Fruit fly (Drosophila melanogaster) whole organism, wandering third instar larva: ENCODE measurements around the gene Chd64.

Source experiments
- CG32264 ChIP-seq: fragments of 200-800 bp; sonication (Bioruptor generic); optimal IDR thresholded peaks from 2 replicates; lab custom pipeline; 2016; ENCODE audit warnings: missing biosample characterization, missing genetic modification characterization
- CrebA ChIP-seq: fragments of 200-800 bp; sonication (Bioruptor generic); optimal IDR thresholded peaks from 2 replicates; lab custom pipeline; 2016; ENCODE audit warnings: missing biosample characterization, mild to moderate bottlenecking, missing genetic modification characterization, borderline replicate concordance
- Dfd ChIP-seq: fragments of >200 bp; optimal IDR thresholded peaks from 2 replicates; lab custom pipeline; 2017; ENCODE audit warnings: missing biosample characterization, missing genetic modification characterization
- Dif ChIP-seq: fragments of 200-275, 200-300 bp; sonication (Bioruptor generic); optimal IDR thresholded peaks from 2 replicates; lab custom pipeline; 2018; ENCODE audit warnings: missing biosample characterization, missing genetic modification characterization; ENCODE audit not compliant: partially characterized antibody
- GATAd ChIP-seq: sonication (Bioruptor generic); optimal IDR thresholded peaks from 2 replicates; lab custom pipeline; 2016; ENCODE audit warnings: missing biosample characterization, missing genetic modification characterization
- HLH106 ChIP-seq: fragments of 200-800 bp; optimal IDR thresholded peaks from 3 replicates; lab custom pipeline; 2019; ENCODE audit warnings: missing biosample characterization, mild to moderate bottlenecking, missing genetic modification characterization, moderate library complexity
- Hnf4 ChIP-seq: fragments of 200-800 bp; sonication (Bioruptor generic); optimal IDR thresholded peaks from 2 replicates; lab custom pipeline; 2016; ENCODE audit warnings: missing biosample characterization, mild to moderate bottlenecking, missing genetic modification characterization
- Hr83 ChIP-seq: fragments of 200-300 bp; sonication (Bioruptor generic); optimal IDR thresholded peaks from 2 replicates; lab custom pipeline; 2016; ENCODE audit warnings: missing biosample characterization, mild to moderate bottlenecking, missing genetic modification characterization, moderate library complexity; ENCODE audit not compliant: poor library complexity, severe bottlenecking
- Jra ChIP-seq: sonication (Bioruptor generic); optimal IDR thresholded peaks from 2 replicates; lab custom pipeline; 2016; ENCODE audit warnings: missing biosample characterization, missing genetic modification characterization
- Mio ChIP-seq: sonication (Bioruptor generic); optimal IDR thresholded peaks from 2 replicates; lab custom pipeline; 2016; ENCODE audit warnings: missing biosample characterization, missing genetic modification characterization
- N ChIP-seq: fragments of >200 bp; optimal IDR thresholded peaks from 2 replicates; lab custom pipeline; 2018; ENCODE audit warnings: missing biosample characterization, missing external identifiers, missing genetic modification characterization
- OdsH ChIP-seq: fragments of 200-800 bp; sonication (Bioruptor generic); optimal IDR thresholded peaks from 2 replicates; lab custom pipeline; 2016; ENCODE audit warnings: missing biosample characterization, mild to moderate bottlenecking, missing genetic modification characterization
- Rel ChIP-seq, 2 experiments: fragments of 200-800 bp; sonication (Bioruptor generic) in 1 of 2; optimal IDR thresholded peaks; 2 replicates in 1 of 2; 3 replicates in 1 of 2; lab custom pipeline; 2016 to 2019; ENCODE audit warnings: mild to moderate bottlenecking in 2 of 2, missing biosample characterization in 2 of 2, missing genetic modification characterization in 2 of 2, moderate library complexity in 1 of 2
- Sp1 ChIP-seq: fragments of 200-800 bp; sonication (Bioruptor generic); optimal IDR thresholded peaks from 3 replicates; lab custom pipeline; 2019; ENCODE audit warnings: missing biosample characterization, mild to moderate bottlenecking, missing genetic modification characterization, moderate library complexity
- Vsx2 ChIP-seq: fragments of 200-300, 225-300 bp; sonication (Bioruptor generic); optimal IDR thresholded peaks from 2 replicates; lab custom pipeline; 2018; ENCODE audit warnings: missing biosample characterization, missing genetic modification characterization; ENCODE audit not compliant: partially characterized antibody
- br ChIP-seq: fragments of 200-800 bp; sonication (Bioruptor generic); optimal IDR thresholded peaks from 2 replicates; lab custom pipeline; 2016; ENCODE audit warnings: missing biosample characterization, missing genetic modification characterization
- brk ChIP-seq: fragments of 200-800 bp; sonication (Bioruptor generic); optimal IDR thresholded peaks from 2 replicates; lab custom pipeline; 2016; ENCODE audit warnings: missing biosample characterization, mild to moderate bottlenecking, missing genetic modification characterization
- dl ChIP-seq, 2 experiments: fragments of 175-275, 200-275 bp in 1 of 2; fragments of 200-275 bp in 1 of 2; sonication (Bioruptor generic); optimal IDR thresholded peaks; lab custom pipeline; 2018; ENCODE audit warnings: mild to moderate bottlenecking in 2 of 2, missing biosample characterization in 2 of 2, missing genetic modification characterization in 2 of 2, moderate library complexity in 2 of 2; ENCODE audit not compliant: partially characterized antibody in 2 of 2, insufficient read depth in 1 of 2
- ey ChIP-seq: fragments of 200-800 bp; sonication (Bioruptor generic); optimal IDR thresholded peaks from 2 replicates; lab custom pipeline; 2016; ENCODE audit warnings: missing biosample characterization, missing genetic modification characterization
- foxo ChIP-seq, 2 experiments: fragments of 200-800 bp; sonication (Bioruptor generic); optimal IDR thresholded peaks; 2 replicates in 1 of 2; 3 replicates in 1 of 2; lab custom pipeline; 2016 to 2017; ENCODE audit warnings: missing biosample characterization in 2 of 2, missing genetic modification characterization in 2 of 2
- fru ChIP-seq: fragments of 200-800 bp; sonication (Bioruptor generic); optimal IDR thresholded peaks from 3 replicates; lab custom pipeline; 2016; ENCODE audit warnings: missing biosample characterization, mild to moderate bottlenecking, missing genetic modification characterization
- h ChIP-seq: fragments of 200-800 bp; sonication (Bioruptor generic); optimal IDR thresholded peaks from 3 replicates; lab custom pipeline; 2016; ENCODE audit warnings: missing biosample characterization, mild to moderate bottlenecking, missing genetic modification characterization
- jim ChIP-seq: fragments of 175-275, 200-325 bp; sonication (Bioruptor generic); optimal IDR thresholded peaks from 2 replicates; lab custom pipeline; 2016; ENCODE audit warnings: missing biosample characterization, mild to moderate bottlenecking, missing genetic modification characterization
- lola ChIP-seq: fragments of >200 bp; optimal IDR thresholded peaks from 2 replicates; lab custom pipeline; 2017; ENCODE audit warnings: missing biosample characterization, missing genetic modification characterization
- psq ChIP-seq: fragments of 200-800 bp; sonication (Bioruptor generic); optimal IDR thresholded peaks from 3 replicates; lab custom pipeline; 2017; ENCODE audit warnings: missing biosample characterization, mild to moderate bottlenecking, missing genetic modification characterization, moderate library complexity
- rgr ChIP-seq: fragments of 200-800 bp; sonication (Bioruptor generic); optimal IDR thresholded peaks from 3 replicates; lab custom pipeline; 2016; ENCODE audit warnings: missing biosample characterization, mild to moderate bottlenecking, missing genetic modification characterization
- sage ChIP-seq: fragments of 200-800 bp; sonication (Bioruptor generic); optimal IDR thresholded peaks from 2 replicates; lab custom pipeline; 2016; ENCODE audit warnings: missing biosample characterization, mild to moderate bottlenecking, missing genetic modification characterization
- sv ChIP-seq: fragments of 200-800 bp; sonication (Bioruptor generic); optimal IDR thresholded peaks from 3 replicates; lab custom pipeline; 2016; ENCODE audit warnings: missing biosample characterization, missing genetic modification characterization
- usp ChIP-seq: fragments of >200 bp; optimal IDR thresholded peaks from 2 replicates; lab custom pipeline; 2017; ENCODE audit warnings: missing biosample characterization, missing genetic modification characterization
- woc ChIP-seq: sonication (Bioruptor generic); optimal IDR thresholded peaks from 2 replicates; lab custom pipeline; 2016; ENCODE audit warnings: missing biosample characterization, mild to moderate bottlenecking, missing genetic modification characterization

The Chd64 gene

DNA sequence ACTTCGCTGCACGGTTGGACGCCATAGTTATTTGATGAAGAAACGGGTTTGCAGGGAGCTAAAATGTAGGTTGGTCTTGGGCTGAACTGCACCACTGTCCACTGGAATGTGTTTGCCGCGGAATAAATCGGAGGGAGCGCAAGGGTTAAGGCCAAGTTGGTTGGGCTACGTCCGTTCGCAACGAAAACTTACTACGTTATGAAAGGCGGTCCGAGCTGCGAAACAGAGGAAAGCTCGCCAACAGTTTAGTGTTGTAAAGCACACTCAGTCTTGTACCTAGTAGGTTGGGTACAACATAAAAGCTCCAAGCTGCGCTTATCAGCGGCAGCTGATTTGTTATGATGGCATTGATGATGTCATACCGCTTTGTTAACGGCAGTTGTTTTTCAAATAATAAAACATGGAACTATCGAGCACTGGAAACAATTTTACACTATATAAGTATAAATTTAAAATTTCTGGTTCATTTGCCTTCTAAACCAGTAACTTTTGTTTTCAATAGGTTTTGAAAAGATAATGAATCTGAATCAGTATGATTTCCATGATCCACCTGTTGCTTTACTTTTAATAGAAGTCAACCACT lies at the start of gene Chd64:
Chd64 (minus strand) TSS at position 204 of the 583 bp plus-strand sequence.
- TF ChIP-seq psq (GFP tag; lab: Kevin White, UChicago) (peak; percentile 54), Sp1 (peak; percentile 72), fru (GFP tag; lab: Kevin White, UChicago) (peak; percentile 78), CG32264 (GFP tag; lab: Kevin White, UChicago) (peak; percentile 36), Dif (peak; percentile 25), lola (GFP tag; lab: Kevin White, UChicago) (no peak), br (GFP tag; lab: Kevin White, UChicago) (peak; percentile 67), sv (GFP tag; lab: Kevin White, UChicago) (no peak), Rel (GFP tag; optimal IDR thresholded peaks at IDR 0.05; lab: Kevin White, UChicago) (peak; percentile 84), Rel (tag; optimal IDR thresholded peaks at IDR 0.05; lab: Kevin White, UChicago) (peak; percentile 71), brk (peak; percentile 69), ey (GFP tag; lab: Kevin White, UChicago) (peak; percentile 48), sage (GFP tag; lab: Kevin White, UChicago) (peak; percentile 73), Hr83 (GFP tag; lab: Kevin White, UChicago) (peak; percentile 89), h (GFP tag; lab: Kevin White, UChicago) (peak; percentile 78), OdsH (peak; percentile 71), woc (GFP tag; lab: Kevin White, UChicago) (peak; percentile 58), foxo (GFP tag; optimal IDR thresholded peaks at IDR 0.05; lab: Kevin White, UChicago) (no peak), GATAd (GFP tag; lab: Kevin White, UChicago) (no peak), Dfd (GFP tag; lab: Kevin White, UChicago) (no peak), rgr (peak; percentile 70), Vsx2 (GFP tag; lab: Kevin White, UChicago) (peak; percentile 79), Jra (GFP tag; lab: Kevin White, UChicago) (peak; percentile 67)
- TF ChIP-seq, all 38 proteins: peak for 17

DNA sequence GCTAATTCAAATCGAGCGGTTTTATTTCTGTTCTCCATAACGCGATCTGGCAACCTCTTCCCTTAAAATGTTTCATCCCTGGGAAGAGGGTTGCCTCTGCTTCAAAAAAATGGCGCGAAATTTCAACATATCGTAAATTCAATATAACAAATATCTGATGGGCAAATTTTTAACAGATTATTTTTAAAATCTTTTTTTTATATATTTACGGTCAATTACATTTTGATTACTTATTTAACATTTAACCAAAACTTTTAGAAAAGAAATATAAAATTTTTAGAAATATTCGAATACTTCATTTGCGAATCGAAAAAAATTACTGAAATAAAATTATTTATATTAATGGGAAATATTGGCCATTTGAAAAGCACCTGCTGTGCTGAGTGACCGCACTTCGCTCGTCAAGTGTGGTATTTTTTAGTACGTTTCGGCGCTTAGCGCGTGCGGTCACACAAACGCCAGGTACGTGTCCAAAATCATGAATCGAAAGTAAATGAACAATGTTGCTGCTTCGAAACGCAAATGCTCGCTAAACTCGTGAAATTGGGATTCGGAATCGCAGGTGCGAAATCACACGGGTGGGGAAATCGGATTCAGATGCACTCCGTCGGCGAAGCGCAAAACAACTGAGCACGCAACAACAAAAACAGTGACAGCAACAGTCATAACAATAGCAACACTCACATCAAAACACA lies 47.9 kb upstream of the Chd64 start, which contains the start of gene Ero1L:
Ero1L (plus strand) TSS at position 448 of the 695 bp plus-strand sequence.
- TF ChIP-seq HLH106 (tag; lab: Kevin White, UChicago) (peak; percentile 51), CrebA (GFP tag; lab: Kevin White, UChicago) (peak; percentile 51), Rel (GFP tag; optimal IDR thresholded peaks at IDR 0.05; lab: Kevin White, UChicago) (no peak), Rel (tag; optimal IDR thresholded peaks at IDR 0.05; lab: Kevin White, UChicago) (peak; percentile 67), Hnf4 (GFP tag; lab: Kevin White, UChicago) (peak; percentile 24), Dif (peak; percentile 40), h (GFP tag; lab: Kevin White, UChicago) (peak; percentile 3), Jra (GFP tag; lab: Kevin White, UChicago) (no peak), psq (GFP tag; lab: Kevin White, UChicago) (peak; percentile 14), N (no peak), dl (GFP tag; optimal IDR thresholded peaks at IDR 0.05; lab: Kevin White, UChicago; ENCODE audit: insufficient read depth in 1 of 2, partially characterized antibody in 2 of 2) (no peak)
- TF ChIP-seq, all 38 proteins: peak for 7

DNA sequence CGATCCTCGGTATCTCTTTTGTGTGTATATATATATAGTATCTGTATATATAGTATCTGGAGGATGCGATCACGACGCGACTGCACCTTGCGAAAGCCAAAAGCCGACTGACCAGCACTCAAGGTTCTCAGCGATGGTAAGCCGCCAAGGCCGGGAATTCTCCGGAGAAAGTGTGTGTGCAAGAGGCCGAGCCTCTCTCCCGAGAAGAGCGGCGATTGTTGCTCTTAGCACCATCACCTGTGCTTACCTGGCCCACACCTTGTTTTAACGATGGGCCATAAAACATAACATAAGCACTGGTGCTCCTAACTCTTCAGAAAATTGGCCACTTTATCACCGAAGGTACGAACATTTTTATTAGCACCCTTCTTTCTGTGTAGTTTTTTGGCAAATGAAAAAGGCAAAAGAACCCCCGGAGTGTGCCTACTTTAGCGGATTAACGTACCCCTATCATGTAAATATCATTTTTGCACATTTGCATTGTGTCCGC lies 45.2 kb upstream of the Chd64 start, which contains the start of gene mas:
mas (minus strand) TSS at position 112 of the 490 bp plus-strand sequence.
- peak; percentile 38 to 89 for TF ChIP-seq dl (GFP tag; optimal IDR thresholded peaks at IDR 0.05; lab: Kevin White, UChicago; ENCODE audit: insufficient read depth in 1 of 2, partially characterized antibody in 2 of 2)
- TF ChIP-seq Jra (GFP tag; lab: Kevin White, UChicago) = no peak
- TF ChIP-seq OdsH = no peak
- TF ChIP-seq fru (GFP tag; lab: Kevin White, UChicago) = peak; percentile 22
- peak; percentile 91 for TF ChIP-seq Dif

DNA sequence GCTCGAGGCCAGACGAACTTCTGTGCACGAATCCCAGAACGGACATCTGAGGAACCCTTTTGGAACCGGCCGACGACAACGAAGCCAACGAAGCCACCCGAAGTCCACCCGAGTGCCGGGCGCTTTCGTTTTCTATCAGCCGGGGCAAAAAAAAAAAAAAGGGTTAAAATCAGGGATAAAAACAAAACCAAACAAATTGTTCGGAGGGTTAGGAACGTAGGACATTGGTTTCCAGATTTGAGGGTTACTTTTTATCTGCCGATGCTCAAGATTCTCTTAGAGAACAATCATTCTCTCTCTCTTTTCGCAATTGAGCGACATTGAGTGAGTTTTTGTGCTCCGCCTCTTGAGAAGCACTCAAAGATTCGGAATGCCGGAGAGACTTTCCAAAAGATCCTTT lies 38.7 kb upstream of the Chd64 start, which contains the start of gene nab:
nab (minus strand) TSS at position 7 of the 400 bp plus-strand sequence.
- TF ChIP-seq HLH106 (tag; lab: Kevin White, UChicago) (no peak), lola (GFP tag; lab: Kevin White, UChicago) (no peak), Jra (GFP tag; lab: Kevin White, UChicago) (no peak), N (no peak), Mio (GFP tag; lab: Kevin White, UChicago) (no peak), jim (GFP tag; lab: Kevin White, UChicago) (no peak), usp (GFP tag; lab: Kevin White, UChicago) (no peak), rgr (no peak), CrebA (GFP tag; lab: Kevin White, UChicago) (peak; percentile 62), Sp1 (peak; percentile 44)
